Worm (Caenorhabditis elegans) whole organism, L4/young adult: ENCODE measurements around the gene mrps-14.

Experiments
- W03F9.2 ChIP-seq: fragments of 150-350 bp; optimal IDR thresholded peaks from 2 replicates; lab custom pipeline; 2014; ENCODE audit warnings: missing biosample characterization, missing genetic modification characterization
- dao-5 ChIP-seq: sonication (generic microtip); optimal IDR thresholded peaks from 2 replicates; lab custom pipeline; 2016; ENCODE audit warnings: missing genotype, missing genetic modification characterization, moderate library complexity, missing compliant biosample characterization
- him-1 ChIP-seq: sonication (generic microtip); optimal IDR thresholded peaks from 2 replicates; lab custom pipeline; 2016; ENCODE audit warnings: missing genotype, missing genetic modification reagents, missing genetic modification characterization, missing compliant biosample characterization

Gene mrps-14

ce11 chrII:10199906-10200305 is 42.4 kb downstream of the mrps-14 start, which contains the start of gene R05H5.4:
TSS of gene R05H5.4 (minus strand) at chrII:10200006.
- TF ChIP-seq dao-5 (tag; lab: Kevin White, UChicago): no peak
- no peak for TF ChIP-seq him-1 (tag; lab: Kevin White, UChicago)
- TF ChIP-seq W03F9.2: no peak

DNA sequence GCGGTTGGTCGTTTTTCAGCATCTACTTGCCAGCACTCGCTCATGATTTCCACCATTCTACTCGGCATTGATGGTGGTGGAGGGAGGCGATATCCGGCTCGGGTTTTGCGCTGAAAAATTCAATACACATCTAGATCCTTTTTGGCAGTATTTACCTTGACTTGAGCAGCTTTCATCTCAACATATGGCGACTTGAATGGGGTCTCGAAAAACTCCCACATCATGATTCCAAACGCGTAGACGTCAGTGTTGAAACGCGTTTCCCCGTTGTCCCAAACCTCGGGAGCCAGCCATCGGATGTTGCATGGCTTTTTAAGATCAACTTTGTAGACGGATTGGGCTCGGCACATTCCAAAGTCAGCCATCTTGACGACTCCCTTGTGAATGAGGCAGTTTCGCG is 43.8 kb downstream of the mrps-14 start:
- TF ChIP-seq W03F9.2 (no peak), dao-5 (tag; lab: Kevin White, UChicago) (no peak), him-1 (tag; lab: Kevin White, UChicago) (no peak)

DNA sequence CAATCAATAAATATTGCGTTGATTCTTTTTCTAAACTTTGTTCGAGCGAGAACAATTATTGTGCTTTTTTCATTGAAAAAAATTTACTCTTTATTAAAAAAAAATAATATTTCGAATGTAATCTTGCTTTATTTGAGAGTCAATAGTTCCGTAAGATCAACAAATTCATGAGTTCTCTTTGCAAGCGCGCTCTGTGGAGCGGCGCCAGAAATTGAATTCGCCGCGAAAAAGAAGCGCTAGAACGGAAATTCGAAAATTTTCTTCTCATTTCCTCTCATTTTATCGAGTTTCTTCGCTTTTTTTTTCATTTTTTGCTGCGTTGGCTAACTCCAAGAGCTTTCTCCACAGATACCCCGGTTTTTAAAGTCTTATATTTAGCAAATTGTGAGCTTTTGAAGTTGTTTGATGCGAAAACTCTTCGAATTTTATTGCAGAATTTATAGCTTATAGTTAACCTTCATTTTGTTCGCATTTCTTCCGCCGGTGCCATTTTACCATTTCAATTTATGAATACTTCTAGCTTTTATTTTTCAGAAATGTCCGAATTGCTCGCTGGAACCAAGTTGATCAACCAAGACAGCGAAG is 45.1 kb downstream of the mrps-14 start, which contains the start of gene R05H5.3:
TSS of gene R05H5.3 (plus strand) at position 535 of the 585 bp plus-strand sequence.
- TF ChIP-seq dao-5 (tag; lab: Kevin White, UChicago) (no peak), W03F9.2 (peak; percentile 49), him-1 (tag; lab: Kevin White, UChicago) (peak; percentile 16)

DNA sequence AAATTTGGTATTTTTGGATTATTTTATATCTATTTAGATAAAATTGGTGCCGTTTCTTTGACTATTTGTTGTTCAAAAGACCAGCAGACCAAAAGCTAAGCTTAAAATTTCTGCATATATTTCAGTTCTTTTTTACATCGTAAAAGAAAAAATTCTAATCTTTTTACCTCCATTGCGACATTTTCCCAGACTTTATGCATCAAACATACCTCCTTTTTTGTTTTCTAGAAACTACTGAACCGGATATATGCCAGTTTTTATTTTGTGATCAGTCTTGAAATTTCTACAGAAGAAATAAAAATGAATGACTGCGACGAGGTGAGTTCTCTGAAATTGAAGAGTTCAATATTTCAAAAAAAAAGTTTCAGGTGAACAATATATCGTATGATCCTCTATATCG is 47.7 kb downstream of the mrps-14 start, which contains the start of gene srb-6:
TSS of gene srb-6 (plus strand) at position 301 of the 400 bp plus-strand sequence.
- TF ChIP-seq him-1 (tag; lab: Kevin White, UChicago): no peak

ce11 chrII:10192207-10192606 is 50.1 kb downstream of the mrps-14 start, which contains the start of gene R05H5.7:
TSS of gene R05H5.7 (plus strand) at chrII:10192507.
- no peak for TF ChIP-seq him-1 (tag; lab: Kevin White, UChicago)
- TF ChIP-seq W03F9.2: no peak
- TF ChIP-seq dao-5 (tag; lab: Kevin White, UChicago): no peak
